Worm (Caenorhabditis elegans) whole organism, young adult: Measurements from ENCODE around the gene rme-4.

Source experiments
- B0035.1 ChIP-seq: sonication (generic microtip); optimal IDR thresholded peaks from 2 replicates; lab custom pipeline; 2016; ENCODE audit warnings: missing genetic modification characterization, mild to moderate bottlenecking, missing compliant biosample characterization, missing genotype, missing genetic modification reagents
- F10E7.11 ChIP-seq: sonication (generic microtip); optimal IDR thresholded peaks from 2 replicates; lab custom pipeline; 2017; ENCODE audit warnings: mild to moderate bottlenecking, missing genetic modification characterization, moderate library complexity, missing compliant biosample characterization
- F49E8.2 ChIP-seq: sonication (generic microtip); optimal IDR thresholded peaks from 3 replicates; lab custom pipeline; 2017; ENCODE audit warnings: missing genetic modification characterization, mild to moderate bottlenecking, missing compliant biosample characterization, antibody characterized with exemption, moderate library complexity; ENCODE audit not compliant: insufficient read depth
- F57C9.4 ChIP-seq: sonication (generic microtip); optimal IDR thresholded peaks from 2 replicates; lab custom pipeline; 2017; ENCODE audit warnings: mild to moderate bottlenecking, missing genetic modification characterization, missing compliant biosample characterization
- Y56A3A.18 ChIP-seq: fragments of 200-800 bp; sonication (Bioruptor generic); IDR thresholded peaks from 2 replicates; pipeline ENCODE4 v1.3.6; 2022; ENCODE audit warnings: missing genetic modification reagents, missing genetic modification characterization, missing compliant biosample characterization
- Y79H2A.3 ChIP-seq: fragments of 200-800 bp; sonication (Bioruptor generic); conservative IDR thresholded peaks from 2 replicates; pipeline ENCODE4 v1.3.6; 2022; ENCODE audit warnings: missing genetic modification reagents, missing genetic modification characterization, missing compliant biosample characterization
- ama-1 ChIP-seq, 3 experiments: fragments of 150-350 bp in 1 of 3; sonication (generic microtip) in 2 of 3; optimal IDR thresholded peaks; 2 replicates each; lab custom pipeline; 2014 to 2018; ENCODE audit warnings: missing biosample characterization in 2 of 3, missing genetic modification characterization in 2 of 3, missing genetic modification reagents in 2 of 3
- athp-1 ChIP-seq: sonication (generic microtip); optimal IDR thresholded peaks from 2 replicates; lab custom pipeline; 2017; ENCODE audit warnings: mild to moderate bottlenecking, missing genetic modification characterization, missing compliant biosample characterization
- attf-6 ChIP-seq: fragments of 200-800 bp; sonication (Bioruptor generic); IDR thresholded peaks from 2 replicates; pipeline ENCODE4 v1.3.6; 2022; ENCODE audit warnings: missing genetic modification reagents, missing genetic modification characterization, missing compliant biosample characterization
- bed-2 ChIP-seq: fragments of 200-800 bp; sonication (Bioruptor generic); IDR thresholded peaks from 2 replicates; pipeline ENCODE4 v1.3.6; 2022; ENCODE audit warnings: missing genetic modification reagents, missing genetic modification characterization, missing compliant biosample characterization
- cebp-1 ChIP-seq, 2 experiments: fragments of 200-800 bp in 1 of 2; sonication (Bioruptor generic) in 1 of 2; sonication (generic microtip) in 1 of 2; IDR thresholded peaks in 1 of 2; optimal IDR thresholded peaks in 1 of 2; 2 replicates each; pipeline versions ENCODE4 v1.3.6 to Lab custom; 2017 to 2022; ENCODE audit warnings: missing compliant biosample characterization in 2 of 2, missing genetic modification characterization in 2 of 2, mild to moderate bottlenecking in 1 of 2, missing genetic modification reagents in 1 of 2, moderate library complexity in 1 of 2
- ceh-58 ChIP-seq: fragments of 200-800 bp; sonication (Bioruptor generic); IDR thresholded peaks from 2 replicates; pipeline ENCODE4 v1.3.6; 2022; ENCODE audit warnings: missing genetic modification characterization, missing compliant biosample characterization
- ceh-79 ChIP-seq: sonication (generic microtip); optimal IDR thresholded peaks from 2 replicates; lab custom pipeline; 2017; ENCODE audit warnings: mild to moderate bottlenecking, missing genetic modification characterization, missing compliant biosample characterization
- dox-1 ChIP-seq: fragments of 200-800 bp; sonication (Bioruptor generic); IDR thresholded peaks from 2 replicates; pipeline ENCODE4 v1.3.6; 2022; ENCODE audit warnings: missing genetic modification reagents, missing genetic modification characterization, missing compliant biosample characterization
- efl-1 ChIP-seq: fragments of 150-350 bp; optimal IDR thresholded peaks from 2 replicates; lab custom pipeline; 2014; ENCODE audit warnings: missing biosample characterization, missing genetic modification reagents, missing genetic modification characterization
- egl-44 ChIP-seq: fragments of 200-800 bp; sonication (Bioruptor generic); IDR thresholded peaks from 2 replicates; pipeline ENCODE4 v1.3.6; 2022; ENCODE audit warnings: missing genetic modification reagents, missing genetic modification characterization, missing compliant biosample characterization
- egrh-3 ChIP-seq: fragments of 200-800 bp; sonication (Bioruptor generic); IDR thresholded peaks from 2 replicates; pipeline ENCODE4 v1.3.6; 2022; ENCODE audit warnings: missing genetic modification reagents, missing genetic modification characterization, missing compliant biosample characterization
- ets-4 ChIP-seq: fragments of 200-800 bp; sonication (Bioruptor generic); optimal IDR thresholded peaks from 2 replicates; lab custom pipeline; 2018; ENCODE audit warnings: mild to moderate bottlenecking, missing genetic modification characterization, missing compliant biosample characterization
- hlh-12 ChIP-seq: sonication (generic microtip); optimal IDR thresholded peaks from 2 replicates; lab custom pipeline; 2016; ENCODE audit warnings: missing genetic modification characterization, missing compliant biosample characterization
- hmg-20 ChIP-seq: fragments of 200-800 bp; sonication (Bioruptor generic); IDR thresholded peaks from 2 replicates; pipeline ENCODE4 v1.3.6; 2022; ENCODE audit warnings: missing genetic modification reagents, missing genetic modification characterization, missing compliant biosample characterization
- hrde-1 ChIP-seq: sonication (generic microtip); optimal IDR thresholded peaks from 2 replicates; lab custom pipeline; 2016; ENCODE audit warnings: missing genetic modification characterization, mild to moderate bottlenecking, missing compliant biosample characterization, moderate library complexity, missing genotype, missing genetic modification reagents, borderline replicate concordance
- let-526 ChIP-seq: fragments of 200-800 bp; sonication (Bioruptor generic); IDR thresholded peaks from 2 replicates; pipeline ENCODE4 v1.3.6; 2022; ENCODE audit warnings: missing genetic modification reagents, missing genetic modification characterization, missing compliant biosample characterization
- lin-26 ChIP-seq: fragments of 200-800 bp; sonication (Bioruptor generic); IDR thresholded peaks from 2 replicates; pipeline ENCODE4 v1.3.6; 2022; ENCODE audit warnings: missing genetic modification reagents, missing genetic modification characterization, missing compliant biosample characterization
- nfyb-1 ChIP-seq: fragments of 200-800 bp; sonication (Bioruptor generic); IDR thresholded peaks from 2 replicates; pipeline ENCODE4 v1.3.6; 2022; ENCODE audit warnings: missing genetic modification reagents, missing genetic modification characterization, missing compliant biosample characterization
- nhr-80 ChIP-seq: sonication (generic microtip); optimal IDR thresholded peaks from 2 replicates; lab custom pipeline; 2016; ENCODE audit warnings: missing genetic modification characterization, missing compliant biosample characterization
- pbrm-1 ChIP-seq: fragments of 200-800 bp; sonication (Bioruptor generic); IDR thresholded peaks from 2 replicates; pipeline ENCODE4 v1.3.6; 2022; ENCODE audit warnings: missing genetic modification reagents, missing genetic modification characterization, missing compliant biosample characterization
- repo-1 ChIP-seq: sonication (generic microtip); optimal IDR thresholded peaks from 2 replicates; lab custom pipeline; 2017; ENCODE audit warnings: mild to moderate bottlenecking, missing genetic modification characterization, missing compliant biosample characterization
- sdz-38 ChIP-seq: sonication (generic microtip); optimal IDR thresholded peaks from 2 replicates; lab custom pipeline; 2016; ENCODE audit warnings: missing genotype, missing genetic modification characterization, missing compliant biosample characterization
- snpc-1.3 ChIP-seq: sonication (generic microtip); optimal IDR thresholded peaks from 2 replicates; lab custom pipeline; 2017; ENCODE audit warnings: missing genetic modification characterization, mild to moderate bottlenecking, missing compliant biosample characterization, antibody characterized with exemption, moderate library complexity, missing genotype, missing genetic modification reagents; ENCODE audit not compliant: insufficient read depth
- snpc-3.4 ChIP-seq: sonication (generic microtip); optimal IDR thresholded peaks from 2 replicates; lab custom pipeline; 2017; ENCODE audit warnings: missing genetic modification characterization, mild to moderate bottlenecking, missing compliant biosample characterization, antibody characterized with exemption, moderate library complexity, missing genotype, missing genetic modification reagents
- tbp1 ChIP-seq: fragments of 200-800 bp; sonication (Bioruptor generic); optimal IDR thresholded peaks from 2 replicates; lab custom pipeline; 2018; ENCODE audit warnings: mild to moderate bottlenecking, missing genetic modification characterization, missing compliant biosample characterization
- tbx-9 ChIP-seq: sonication (generic microtip); optimal IDR thresholded peaks from 2 replicates; lab custom pipeline; 2016; ENCODE audit warnings: borderline replicate concordance, missing genetic modification characterization, inconsistent platforms, missing compliant biosample characterization
- tlf-1 ChIP-seq: fragments of 200-800 bp; sonication (Bioruptor generic); optimal IDR thresholded peaks from 2 replicates; lab custom pipeline; 2018; ENCODE audit warnings: mild to moderate bottlenecking, missing genetic modification characterization, missing compliant biosample characterization
- unc-130 ChIP-seq: sonication (generic microtip); optimal IDR thresholded peaks from 2 replicates; lab custom pipeline; 2016; ENCODE audit warnings: missing genetic modification reagents, missing genetic modification characterization, missing compliant biosample characterization
- xnd-1 ChIP-seq: sonication (generic microtip); optimal IDR thresholded peaks from 2 replicates; lab custom pipeline; 2016; ENCODE audit warnings: missing genotype, missing genetic modification reagents, missing genetic modification characterization, missing compliant biosample characterization
- zfh-2 ChIP-seq: fragments of 200-800 bp; sonication (Bioruptor generic); conservative IDR thresholded peaks from 2 replicates; pipeline ENCODE4 v1.3.6; 2022; ENCODE audit warnings: missing genetic modification reagents, missing genetic modification characterization, missing compliant biosample characterization
- ztf-26 ChIP-seq: sonication (generic microtip); optimal IDR thresholded peaks from 2 replicates; lab custom pipeline; 2017; ENCODE audit warnings: missing genetic modification characterization, missing compliant biosample characterization
- ztf-3 ChIP-seq: fragments of 200-800 bp; sonication (Bioruptor generic); optimal IDR thresholded peaks from 2 replicates; lab custom pipeline; 2018; ENCODE audit warnings: mild to moderate bottlenecking, missing genetic modification characterization, missing compliant biosample characterization
- ztf-6 ChIP-seq: fragments of 200-800 bp; sonication (Bioruptor generic); IDR thresholded peaks from 2 replicates; pipeline ENCODE4 v1.3.6; 2022; ENCODE audit warnings: missing genetic modification reagents, missing genetic modification characterization, missing compliant biosample characterization

The rme-4 gene

ce11 chrX:10358083-10358482, 21.6 kb downstream of the rme-4 start, which contains the start of gene efhc-1:
TSS of gene efhc-1 (plus strand) at chrX:10358383.
- TF ChIP-seq hrde-1 (no peak), ztf-26 (tag; lab: Kevin White, UChicago) (no peak), xnd-1 (tag; lab: Kevin White, UChicago) (no peak), lin-26 (GFP tag; lab: Robert Waterston, UW) (no peak), attf-6 (no peak), ama-1 (optimal IDR thresholded peaks at IDR 0.05; lab: Kevin White, UChicago) (no peak), ama-1 (GFP tag; optimal IDR thresholded peaks at IDR 0.05; lab: Kevin White, UChicago) (no peak), egrh-3 (no peak), snpc-3.4 (tag; lab: Kevin White, UChicago) (no peak), ceh-79 (tag; lab: Kevin White, UChicago) (no peak), zfh-2 (GFP tag; lab: Robert Waterston, UW) (no peak), F10E7.11 (tag; lab: Kevin White, UChicago) (no peak), sdz-38 (tag; lab: Kevin White, UChicago) (no peak), hmg-20 (GFP tag; lab: Robert Waterston, UW) (no peak), tlf-1 (no peak), Y56A3A.18 (GFP tag; lab: Robert Waterston, UW) (no peak)

ce11 chrX:10355650-10356049, 24.0 kb downstream of the rme-4 start, which contains the start of gene R07E3.7:
TSS of gene R07E3.7 (minus strand) at chrX:10355750.
- TF ChIP-seq bed-2 (GFP tag; lab: Robert Waterston, UW): no peak
- TF ChIP-seq, all 124 proteins: peak for 0

- no peak for TF ChIP-seq B0035.1 (tag; lab: Kevin White, UChicago)
- TF ChIP-seq F49E8.2: no peak
- TF ChIP-seq, all 124 proteins: peak for 0
Observed at ce11 chrX:10353857-10354256, 25.8 kb downstream of the rme-4 start.

DNA sequence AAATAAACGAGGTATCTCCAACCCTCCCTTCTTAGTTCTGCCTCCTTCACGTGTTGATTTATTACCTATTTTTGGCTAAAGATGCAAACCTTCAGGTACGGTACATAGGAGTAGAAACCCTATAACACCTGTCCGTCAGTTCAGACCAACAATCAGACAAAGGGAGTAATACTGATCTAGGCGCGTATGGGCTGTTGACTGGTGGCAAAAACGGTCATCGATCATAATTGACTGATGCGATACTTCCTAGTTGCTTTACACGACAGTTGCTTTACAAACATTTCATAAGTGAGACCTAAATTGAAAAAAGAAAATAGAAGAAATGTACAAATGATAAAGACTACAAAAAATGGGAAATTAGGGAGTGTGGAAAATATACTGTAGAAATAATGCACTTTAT, 29.5 kb downstream of the rme-4 start:
- TF ChIP-seq let-526 (GFP tag; lab: Robert Waterston, UW) (no peak), hlh-12 (tag; lab: Kevin White, UChicago) (no peak), egl-44 (GFP tag; lab: Robert Waterston, UW) (no peak), cebp-1 (GFP tag; IDR thresholded peaks at IDR 0.05; lab: Robert Waterston, UW) (no peak), cebp-1 (tag; optimal IDR thresholded peaks at IDR 0.05; lab: Kevin White, UChicago) (no peak), tbx-9 (tag; lab: Kevin White, UChicago) (no peak)

- TF ChIP-seq tbx-9 (tag; lab: Kevin White, UChicago): no peak
- TF ChIP-seq efl-1 (GFP tag; lab: Kevin White, UChicago): no peak
- no peak for TF ChIP-seq repo-1 (tag; lab: Kevin White, UChicago)
- TF ChIP-seq unc-130 (GFP tag; lab: Kevin White, UChicago): no peak
- TF ChIP-seq let-526 (GFP tag; lab: Robert Waterston, UW): no peak
- TF ChIP-seq cebp-1 (GFP tag; IDR thresholded peaks at IDR 0.05; lab: Robert Waterston, UW): 0 out of 2 replicates have a peak, but pooled peaks have one; percentile 15
- no peak for TF ChIP-seq cebp-1 (tag; optimal IDR thresholded peaks at IDR 0.05; lab: Kevin White, UChicago)
- TF ChIP-seq nhr-80 (tag; lab: Kevin White, UChicago): peak; percentile 57
- no peak for TF ChIP-seq egrh-3
- TF ChIP-seq F57C9.4 (tag; lab: Kevin White, UChicago): no peak
Observed at ce11 chrX:10340986-10341385, 38.7 kb downstream of the rme-4 start, which contains the start of gene R07E3.1. TSS of gene R07E3.1 (minus strand) at chrX:10341161.

DNA sequence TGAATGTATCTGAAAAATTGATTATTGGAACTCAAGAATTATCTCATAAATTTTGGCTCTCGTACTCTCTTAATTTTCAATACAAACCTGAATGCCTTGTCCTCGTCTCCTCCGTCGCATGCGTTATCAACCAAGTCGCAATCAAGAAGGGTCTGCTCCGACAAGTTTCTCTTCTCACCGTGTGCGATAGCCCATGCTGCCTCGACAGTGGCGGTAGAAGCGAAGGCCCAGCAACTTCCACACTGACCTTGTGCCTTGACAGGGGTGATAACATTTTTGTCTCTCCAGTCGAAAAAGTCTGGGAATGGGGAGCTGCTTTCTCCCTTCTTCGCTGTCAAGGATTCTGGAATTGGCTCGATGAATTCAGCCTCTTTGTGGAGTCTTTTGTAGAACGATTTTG, 39.6 kb downstream of the rme-4 start:
- TF ChIP-seq ztf-3 (no peak), nfyb-1 (GFP tag; lab: Robert Waterston, UW) (no peak), pbrm-1 (GFP tag; lab: Robert Waterston, UW) (no peak), tbp1 (GFP tag; lab: Kevin White, UChicago) (peak; percentile 6), ztf-6 (GFP tag; lab: Robert Waterston, UW) (no peak), attf-6 (no peak), snpc-1.3 (tag; lab: Kevin White, UChicago) (no peak), Y79H2A.3 (GFP tag; lab: Robert Waterston, UW) (no peak), xnd-1 (tag; lab: Kevin White, UChicago) (no peak), ets-4 (peak; percentile 72), dox-1 (peak; percentile 65; the same call in 1 of the 2 replicates), athp-1 (no peak), ceh-58 (no peak)
